Fruit fly (Drosophila melanogaster) whole organism: ENCODE measurements around the gene Tfb5.

ENCODE experiments used
- CG8478 ChIP-seq: fragments of >200 bp; optimal IDR thresholded peaks from 2 replicates; lab custom pipeline; 2018; ENCODE audit warnings: inconsistent platforms
- Dll ChIP-seq: fragments of >200 bp; optimal IDR thresholded peaks from 2 replicates; lab custom pipeline; 2017
- EcR ChIP-seq, 2 experiments: fragments of >200 bp; optimal IDR thresholded peaks; 2 replicates each; lab custom pipeline; 2017; ENCODE audit warnings: missing biosample characterization in 2 of 2, missing genetic modification characterization in 2 of 2, missing genetic modification reagents in 2 of 2
- pan ChIP-seq: fragments of >200 bp; optimal IDR thresholded peaks from 2 replicates; lab custom pipeline; 2017
- psq ChIP-seq: fragments of >200 bp; optimal IDR thresholded peaks from 2 replicates; lab custom pipeline; 2017
- usp ChIP-seq: fragments of >200 bp; optimal IDR thresholded peaks from 2 replicates; lab custom pipeline; 2017; ENCODE audit warnings: missing biosample characterization, missing genetic modification characterization, mixed read lengths

dm6 chr2L:5006323-5006722 lies 4.3 kb downstream of the Tfb5 start:
- no peak for TF ChIP-seq psq (lab: Kevin White, UChicago)
- TF ChIP-seq pan (lab: Kevin White, UChicago), result no peak
- TF ChIP-seq EcR (GFP tag; optimal IDR thresholded peaks at IDR 0.05; lab: Kevin White, UChicago), result no peak
- no peak for TF ChIP-seq CG8478 (lab: Kevin White, UChicago)
- no peak for TF ChIP-seq usp (GFP tag; lab: Kevin White, UChicago)
- no peak for TF ChIP-seq Dll (lab: Kevin White, UChicago)
